Fruit fly (Drosophila melanogaster) whole organism, embryonic: ENCODE measurements around the gene CG43312.

Experiments
- Adf1 ChIP-seq: fragments of 200-800 bp; sonication (Bioruptor generic); IDR thresholded peaks from 2 replicates; pipeline ENCODE4 v1.3.6; 2022; ENCODE audit warnings: missing biosample characterization, missing genetic modification characterization
- BEAF-32 ChIP-seq: fragments of 200-800 bp; sonication (Bioruptor generic); optimal IDR thresholded peaks from 3 replicates; lab custom pipeline; 2017; ENCODE audit warnings: missing biosample characterization, missing genetic modification characterization, mild to moderate bottlenecking, moderate library complexity, missing genetic modification reagents
- CG11398 ChIP-seq: fragments of 200-800 bp; sonication (Bioruptor generic); optimal IDR thresholded peaks from 2 replicates; lab custom pipeline; 2016; ENCODE audit warnings: missing biosample characterization, missing genetic modification characterization
- CG11560 ChIP-seq: fragments of 200-800 bp; sonication (Bioruptor generic); IDR thresholded peaks from 3 replicates; pipeline ENCODE4 v1.3.6; 2022; ENCODE audit warnings: missing biosample characterization, missing genetic modification characterization
- CG12155 ChIP-seq: fragments of 200-800 bp; sonication (Bioruptor generic); optimal IDR thresholded peaks from 3 replicates; lab custom pipeline; 2016; ENCODE audit warnings: missing biosample characterization, missing genetic modification characterization
- CG1529 ChIP-seq: fragments of 200-800 bp; sonication (Bioruptor generic); optimal IDR thresholded peaks from 3 replicates; lab custom pipeline; 2018; ENCODE audit warnings: missing biosample characterization, missing genetic modification characterization
- CG15479 ChIP-seq: fragments of 200-800 bp; sonication (Bioruptor generic); optimal IDR thresholded peaks from 3 replicates; lab custom pipeline; 2019; ENCODE audit warnings: missing biosample characterization, mild to moderate bottlenecking, missing genetic modification characterization, moderate library complexity
- CG1602 ChIP-seq: fragments of 200-800 bp; sonication (Bioruptor generic); optimal IDR thresholded peaks from 3 replicates; lab custom pipeline; 2016; ENCODE audit warnings: missing biosample characterization, missing genetic modification characterization
- CG16815 ChIP-seq: fragments of 200-800 bp; sonication (Bioruptor generic); optimal IDR thresholded peaks from 3 replicates; lab custom pipeline; 2017; ENCODE audit warnings: missing biosample characterization, mild to moderate bottlenecking, missing genetic modification characterization
- CG17328 ChIP-seq: fragments of 200-800 bp; sonication (Bioruptor generic); IDR thresholded peaks from 2 replicates; pipeline ENCODE4 v1.3.6; 2022; ENCODE audit warnings: missing biosample characterization, missing genetic modification characterization
- CG18599 ChIP-seq: fragments of 200-800 bp; sonication (Bioruptor generic); optimal IDR thresholded peaks from 3 replicates; lab custom pipeline; 2017; ENCODE audit warnings: missing biosample characterization, missing genetic modification characterization, mild to moderate bottlenecking, moderate library complexity, missing genetic modification reagents
- CG3281 ChIP-seq: fragments of 200-800 bp; sonication (Bioruptor generic); optimal IDR thresholded peaks from 3 replicates; lab custom pipeline; 2017; ENCODE audit warnings: missing biosample characterization, mild to moderate bottlenecking, missing genetic modification characterization
- CG6175 ChIP-seq: fragments of 200-800 bp; sonication (Bioruptor generic); IDR thresholded peaks from 3 replicates; pipeline ENCODE4 v1.3.6; 2022; ENCODE audit warnings: missing biosample characterization, missing genetic modification characterization
- CG7271 ChIP-seq: fragments of 200-800 bp; sonication (Bioruptor generic); optimal IDR thresholded peaks from 2 replicates; lab custom pipeline; 2018; ENCODE audit warnings: missing biosample characterization, mild to moderate bottlenecking, missing genetic modification characterization, moderate library complexity
- CG7745 ChIP-seq: fragments of 200-800 bp; sonication (Bioruptor generic); optimal IDR thresholded peaks from 2 replicates; lab custom pipeline; 2018; ENCODE audit warnings: missing biosample characterization, mild to moderate bottlenecking, missing genetic modification characterization, moderate library complexity
- CG8290 ChIP-seq, 3 experiments: fragments of 200-800 bp; sonication (Bioruptor generic); optimal IDR thresholded peaks; 2 replicates each; lab custom pipeline; 2016 to 2019; ENCODE audit warnings: missing biosample characterization in 3 of 3, missing genetic modification characterization in 3 of 3, mild to moderate bottlenecking in 2 of 3, moderate library complexity in 1 of 3
- CG8765 ChIP-seq: fragments of 200-800 bp; sonication (Bioruptor generic); IDR thresholded peaks from 2 replicates; pipeline ENCODE4 v1.3.6; 2022; ENCODE audit warnings: missing biosample characterization, missing genetic modification characterization
- CG8944 ChIP-seq: fragments of 200-800 bp; sonication (Bioruptor generic); optimal IDR thresholded peaks from 3 replicates; lab custom pipeline; 2016; ENCODE audit warnings: missing biosample characterization, missing genetic modification characterization
- Dref ChIP-seq: fragments of 200-800 bp; sonication (Bioruptor generic); IDR thresholded peaks from 2 replicates; pipeline ENCODE4 v1.3.6; 2022; ENCODE audit warnings: missing biosample characterization, missing genetic modification characterization
- E2f1 ChIP-seq: fragments of 200-800 bp; sonication (Bioruptor generic); IDR thresholded peaks from 2 replicates; pipeline ENCODE4 v1.3.6; 2022; ENCODE audit warnings: missing biosample characterization, missing genetic modification characterization
- Fer3 ChIP-seq: fragments of 200-800 bp; sonication (Bioruptor generic); optimal IDR thresholded peaks from 2 replicates; lab custom pipeline; 2018; ENCODE audit warnings: missing biosample characterization, mild to moderate bottlenecking, missing genetic modification characterization, moderate library complexity
- H15 ChIP-seq: fragments of 200-800 bp; sonication (Bioruptor generic); IDR thresholded peaks from 3 replicates; pipeline ENCODE4 v1.3.6; 2022; ENCODE audit warnings: missing biosample characterization, missing genetic modification characterization
- HLH4C ChIP-seq: fragments of 200-800 bp; sonication (Bioruptor generic); IDR thresholded peaks from 3 replicates; pipeline ENCODE4 v1.3.6; 2022; ENCODE audit warnings: missing biosample characterization, missing genetic modification characterization; ENCODE audit not compliant: partially characterized antibody
- Mrtf ChIP-seq: fragments of 200-800 bp; sonication (Bioruptor generic); IDR thresholded peaks from 3 replicates; pipeline ENCODE4 v1.3.6; 2022; ENCODE audit warnings: missing biosample characterization, missing genetic modification characterization
- Myb ChIP-seq: fragments of 200-800 bp; sonication (Bioruptor generic); optimal IDR thresholded peaks from 2 replicates; lab custom pipeline; 2016; ENCODE audit warnings: missing biosample characterization, missing genetic modification characterization
- Poxn ChIP-seq: fragments of 200-800 bp; sonication (Bioruptor generic); IDR thresholded peaks from 2 replicates; pipeline ENCODE4 v1.3.6; 2022; ENCODE audit warnings: missing biosample characterization, missing genetic modification characterization
- Sox100B ChIP-seq: fragments of 200-800 bp; sonication (Bioruptor generic); optimal IDR thresholded peaks from 3 replicates; lab custom pipeline; 2018; ENCODE audit warnings: missing biosample characterization, mild to moderate bottlenecking, missing genetic modification characterization
- Tbp ChIP-seq: fragments of >200 bp; optimal IDR thresholded peaks from 2 replicates; lab custom pipeline; 2018; ENCODE audit warnings: missing biosample characterization, missing genetic modification characterization
- chinmo ChIP-seq: fragments of 200-800 bp; sonication (Bioruptor generic); IDR thresholded peaks from 4 replicates; pipeline ENCODE4 v1.3.6; 2022; ENCODE audit warnings: missing biosample characterization, missing genetic modification characterization; ENCODE audit not compliant: partially characterized antibody
- dan ChIP-seq: fragments of 200-800 bp; sonication (Bioruptor generic); IDR thresholded peaks from 2 replicates; pipeline ENCODE4 v1.3.6; 2022; ENCODE audit warnings: missing biosample characterization, missing genetic modification characterization
- danr ChIP-seq: fragments of 200-800 bp; sonication (Bioruptor generic); IDR thresholded peaks from 2 replicates; pipeline ENCODE4 v1.3.6; 2022; ENCODE audit warnings: missing biosample characterization, missing genetic modification characterization
- gcm2 ChIP-seq: fragments of 200-800 bp; sonication (Bioruptor generic); optimal IDR thresholded peaks from 2 replicates; lab custom pipeline; 2016; ENCODE audit warnings: missing biosample characterization, missing genetic modification characterization
- gt ChIP-seq: fragments of 200-800 bp; sonication (Bioruptor generic); IDR thresholded peaks from 2 replicates; pipeline ENCODE4 v1.3.6; 2022; ENCODE audit warnings: missing biosample characterization, missing genetic modification characterization
- insv ChIP-seq, 2 experiments: fragments of 200-800 bp; sonication (Bioruptor generic); optimal IDR thresholded peaks; 3 replicates each; lab custom pipeline; 2016 to 2018; ENCODE audit warnings: missing biosample characterization in 2 of 2, missing genetic modification characterization in 2 of 2
- jigr1 ChIP-seq: fragments of 200-800 bp; sonication (Bioruptor generic); IDR thresholded peaks from 3 replicates; pipeline ENCODE4 v1.3.6; 2022; ENCODE audit warnings: missing biosample characterization, missing genetic modification characterization
- jing ChIP-seq: fragments of 200-800 bp; sonication (Bioruptor generic); optimal IDR thresholded peaks from 2 replicates; lab custom pipeline; 2018; ENCODE audit warnings: missing biosample characterization, mild to moderate bottlenecking, missing genetic modification characterization
- lab ChIP-seq: fragments of 200-800 bp; sonication (Bioruptor generic); optimal IDR thresholded peaks from 3 replicates; lab custom pipeline; 2017; ENCODE audit warnings: missing biosample characterization, missing genetic modification characterization, mild to moderate bottlenecking, moderate library complexity, missing genetic modification reagents
- lov ChIP-seq, 2 experiments: fragments of 200-800 bp in 1 of 2; fragments of >200 bp in 1 of 2; sonication (Bioruptor generic) in 1 of 2; IDR thresholded peaks in 1 of 2; optimal IDR thresholded peaks in 1 of 2; 2 replicates in 1 of 2; 3 replicates in 1 of 2; pipeline versions ENCODE4 v1.3.6 to Lab custom; 2017 to 2022; ENCODE audit warnings: missing biosample characterization in 1 of 2, missing genetic modification characterization in 1 of 2
- luna ChIP-seq: fragments of 200-800 bp; sonication (Bioruptor generic); optimal IDR thresholded peaks from 2 replicates; lab custom pipeline; 2016; ENCODE audit warnings: missing biosample characterization, missing genetic modification characterization
- nmo ChIP-seq: fragments of 200-800 bp; sonication (Bioruptor generic); optimal IDR thresholded peaks from 2 replicates; lab custom pipeline; 2018; ENCODE audit warnings: missing biosample characterization, mild to moderate bottlenecking, missing genetic modification characterization, moderate library complexity
- p53 ChIP-seq: fragments of 200-800 bp; sonication (Bioruptor generic); optimal IDR thresholded peaks from 2 replicates; lab custom pipeline; 2016; ENCODE audit warnings: missing biosample characterization, missing genetic modification characterization
- peb ChIP-seq: fragments of 200-800 bp; sonication (Bioruptor generic); IDR thresholded peaks from 2 replicates; pipeline ENCODE4 v1.3.6; 2022; ENCODE audit warnings: missing biosample characterization, missing genetic modification characterization
- pros ChIP-seq: fragments of 200-800 bp; sonication (Bioruptor generic); optimal IDR thresholded peaks from 3 replicates; lab custom pipeline; 2019; ENCODE audit warnings: missing biosample characterization, mild to moderate bottlenecking, missing genetic modification characterization, moderate library complexity
- run ChIP-seq: fragments of 200-800 bp; sonication (Bioruptor generic); optimal IDR thresholded peaks from 3 replicates; lab custom pipeline; 2018; ENCODE audit warnings: missing biosample characterization, mild to moderate bottlenecking, missing genetic modification characterization
- salm ChIP-seq: fragments of 200-800 bp; sonication (Bioruptor generic); optimal IDR thresholded peaks from 2 replicates; lab custom pipeline; 2018; ENCODE audit warnings: missing biosample characterization, mild to moderate bottlenecking, missing genetic modification characterization
- sisA ChIP-seq: fragments of 200-800 bp; sonication (Bioruptor generic); IDR thresholded peaks from 2 replicates; pipeline ENCODE4 v1.3.6; 2022; ENCODE audit warnings: missing biosample characterization, missing genetic modification characterization
- slp2 ChIP-seq: fragments of 200-800 bp; sonication (Bioruptor generic); optimal IDR thresholded peaks from 2 replicates; lab custom pipeline; 2016; ENCODE audit warnings: missing biosample characterization, missing genetic modification characterization
- tna ChIP-seq: fragments of 200-800 bp; sonication (Bioruptor generic); IDR thresholded peaks from 2 replicates; pipeline ENCODE4 v1.3.6; 2022; ENCODE audit warnings: missing biosample characterization, missing genetic modification characterization; ENCODE audit not compliant: partially characterized antibody
- wor ChIP-seq: fragments of 200-800 bp; sonication (Bioruptor generic); IDR thresholded peaks from 2 replicates; pipeline ENCODE4 v1.3.6; 2022; ENCODE audit warnings: missing biosample characterization, missing genetic modification characterization

CG43312 gene

dm6 chr3L:22504323-22504722 is 2.9 kb downstream of the CG43312 start, which contains the start of gene CG43330:
TSS of gene CG43330 (minus strand) at chr3L:22504423.
- no peak for TF ChIP-seq wor (GFP tag; lab: Robert Waterston, UW)
- TF ChIP-seq CG16815 (GFP tag; lab: Kevin White, UChicago): no peak
- TF ChIP-seq CG11560: no peak
- TF ChIP-seq peb (GFP tag; lab: Robert Waterston, UW): no peak
- no peak for TF ChIP-seq Fer3 (tag; lab: Kevin White, UChicago)
- no peak for TF ChIP-seq H15
- TF ChIP-seq Dref: no peak
- TF ChIP-seq Sox100B (GFP tag; lab: Kevin White, UChicago): no peak
- no peak for TF ChIP-seq insv (GFP tag; optimal IDR thresholded peaks at IDR 0.05; lab: Kevin White, UChicago)

dm6 chr3L:22505118-22505517 is 3.7 kb downstream of the CG43312 start, which contains the start of gene CG43329:
TSS of gene CG43329 (minus strand) at chr3L:22505218.
- no peak for TF ChIP-seq luna (GFP tag; lab: Kevin White, UChicago)
- no peak for TF ChIP-seq Adf1 (GFP tag; lab: Robert Waterston, UW)
- no peak for TF ChIP-seq CG3281 (GFP tag; lab: Kevin White, UChicago)
- TF ChIP-seq chinmo (GFP tag; lab: Robert Waterston, UW): no peak
- TF ChIP-seq Myb: no peak
- no peak for TF ChIP-seq CG12155 (GFP tag; lab: Kevin White, UChicago)
- TF ChIP-seq CG1529: no peak
- no peak for TF ChIP-seq CG8765
- TF ChIP-seq CG8290 (GFP tag; optimal IDR thresholded peaks at IDR 0.05; lab: Kevin White, UChicago): no peak
- TF ChIP-seq CG8290 (tag; optimal IDR thresholded peaks at IDR 0.05; lab: Kevin White, UChicago): no peak
- TF ChIP-seq wor (GFP tag; lab: Robert Waterston, UW): no peak
- no peak for TF ChIP-seq CG8944 (GFP tag; lab: Kevin White, UChicago)
- TF ChIP-seq CG7745: no peak
- no peak for TF ChIP-seq salm (tag; lab: Kevin White, UChicago)
- TF ChIP-seq jigr1: no peak

- TF ChIP-seq dan (GFP tag; lab: Robert Waterston, UW): no peak
- TF ChIP-seq CG11398 (GFP tag; lab: Kevin White, UChicago): no peak
- no peak for TF ChIP-seq jigr1
- no peak for TF ChIP-seq pros
- no peak for TF ChIP-seq p53 (GFP tag; lab: Kevin White, UChicago)
- TF ChIP-seq Poxn (GFP tag; lab: Robert Waterston, UW): no peak
- no peak for TF ChIP-seq danr (GFP tag; lab: Robert Waterston, UW)
- TF ChIP-seq Mrtf (GFP tag; lab: Robert Waterston, UW): no peak
- TF ChIP-seq CG1602 (GFP tag; lab: Kevin White, UChicago): no peak
- TF ChIP-seq lov (optimal IDR thresholded peaks at IDR 0.05; lab: Kevin White, UChicago): no peak
- TF ChIP-seq lov (GFP tag; IDR thresholded peaks at IDR 0.05; lab: Robert Waterston, UW): 0 out of 3 replicates have a peak, but pooled peaks have one; percentile 23
- TF ChIP-seq gcm2 (GFP tag; lab: Kevin White, UChicago): no peak
- peak; percentile 3 for TF ChIP-seq CG7271 (tag; lab: Kevin White, UChicago)
- TF ChIP-seq gt: no peak
- TF ChIP-seq sisA: no peak
- TF ChIP-seq BEAF-32 (GFP tag; lab: Kevin White, UChicago): no peak
- peak; percentile 39 for TF ChIP-seq CG18599 (GFP tag; lab: Kevin White, UChicago)
- no peak for TF ChIP-seq nmo (GFP tag; lab: Kevin White, UChicago)
- TF ChIP-seq CG15479 (GFP tag; lab: Kevin White, UChicago): peak; percentile 25
- no peak for TF ChIP-seq slp2 (GFP tag; lab: Kevin White, UChicago)
- no peak for TF ChIP-seq HLH4C
- TF ChIP-seq tna (GFP tag; lab: Robert Waterston, UW): no peak
- no peak for TF ChIP-seq CG8944 (GFP tag; lab: Kevin White, UChicago)
- TF ChIP-seq Tbp (GFP tag; lab: Kevin White, UChicago): no peak
- TF ChIP-seq jing (GFP tag; lab: Kevin White, UChicago): no peak
- no peak for TF ChIP-seq E2f1 (GFP tag; lab: Robert Waterston, UW)
- no peak for TF ChIP-seq CG6175 (GFP tag; lab: Robert Waterston, UW)
- TF ChIP-seq run: no peak
- TF ChIP-seq lab (GFP tag; lab: Kevin White, UChicago): peak; percentile 43
- no peak for TF ChIP-seq CG17328
These were observed 18.6 kb downstream of the CG43312 start for dm6 chr3L:22520017-22520416.
